Fruit fly (Drosophila melanogaster) whole organism, embryonic: ENCODE results near the gene Cyt-c-p.

ENCODE experiments used
- Blimp-1 ChIP-seq: fragments of 200-800 bp; sonication (Bioruptor generic); optimal IDR thresholded peaks from 3 replicates; lab custom pipeline; 2018; ENCODE audit warnings: missing biosample characterization, missing genetic modification characterization, mild to moderate bottlenecking, moderate library complexity, missing genetic modification reagents
- C15 ChIP-seq: fragments of 200-800 bp; sonication (Bioruptor generic); IDR thresholded peaks from 3 replicates; pipeline ENCODE4 v1.3.6; 2022; ENCODE audit warnings: missing biosample characterization, missing genetic modification characterization
- CG10209 ChIP-seq: fragments of 200-800 bp; sonication (Bioruptor generic); optimal IDR thresholded peaks from 3 replicates; lab custom pipeline; 2017; ENCODE audit warnings: missing biosample characterization, mild to moderate bottlenecking, missing genetic modification characterization, missing genetic modification reagents
- CG11695 ChIP-seq: fragments of 200-800 bp; sonication (Bioruptor generic); IDR thresholded peaks from 3 replicates; pipeline ENCODE4 v1.3.6; 2022; ENCODE audit warnings: missing biosample characterization, missing genetic modification characterization
- CG11696 ChIP-seq: fragments of 200-800 bp; sonication (Bioruptor generic); IDR thresholded peaks from 2 replicates; pipeline ENCODE4 v1.3.6; 2022; ENCODE audit warnings: missing biosample characterization, missing genetic modification characterization
- CG12299 ChIP-seq: fragments of 200-800 bp; sonication (Bioruptor generic); optimal IDR thresholded peaks from 2 replicates; lab custom pipeline; 2018; ENCODE audit warnings: missing biosample characterization, mild to moderate bottlenecking, missing genetic modification characterization
- CG15514 ChIP-seq: fragments of 200-800 bp; sonication (Bioruptor generic); optimal IDR thresholded peaks from 3 replicates; lab custom pipeline; 2017; ENCODE audit warnings: missing biosample characterization, missing genetic modification characterization, mild to moderate bottlenecking, moderate library complexity, missing genetic modification reagents
- CG15601 ChIP-seq: fragments of 200-800 bp; sonication (Bioruptor generic); optimal IDR thresholded peaks from 3 replicates; lab custom pipeline; 2019; ENCODE audit warnings: missing biosample characterization, mild to moderate bottlenecking, missing genetic modification characterization, moderate library complexity
- CG17568 ChIP-seq: fragments of 200-800 bp; sonication (Bioruptor generic); optimal IDR thresholded peaks from 2 replicates; lab custom pipeline; 2018; ENCODE audit warnings: missing biosample characterization, mild to moderate bottlenecking, missing genetic modification characterization, moderate library complexity
- CG18599 ChIP-seq: fragments of 200-800 bp; sonication (Bioruptor generic); optimal IDR thresholded peaks from 3 replicates; lab custom pipeline; 2017; ENCODE audit warnings: missing biosample characterization, missing genetic modification characterization, mild to moderate bottlenecking, moderate library complexity, missing genetic modification reagents
- CG2129 ChIP-seq: fragments of 200-800 bp; sonication (Bioruptor generic); IDR thresholded peaks from 2 replicates; pipeline ENCODE4 v1.3.6; 2022; ENCODE audit warnings: missing biosample characterization, missing genetic modification characterization; ENCODE audit not compliant: partially characterized antibody
- CG2712 ChIP-seq: fragments of 200-800 bp; optimal IDR thresholded peaks from 3 replicates; lab custom pipeline; 2019; ENCODE audit warnings: missing biosample characterization, mild to moderate bottlenecking, missing genetic modification characterization, moderate library complexity
- CG31441 ChIP-seq: fragments of 200-800 bp; sonication (Bioruptor generic); IDR thresholded peaks from 2 replicates; pipeline ENCODE4 v1.3.6; 2022; ENCODE audit warnings: missing biosample characterization, missing genetic modification characterization
- CG32532 ChIP-seq: fragments of 200-800 bp; sonication (Bioruptor generic); IDR thresholded peaks from 2 replicates; pipeline ENCODE4 v1.3.6; 2022; ENCODE audit warnings: missing biosample characterization, missing genetic modification characterization
- CG32772 ChIP-seq: fragments of 200-800 bp; sonication (Bioruptor generic); IDR thresholded peaks from 2 replicates; pipeline ENCODE4 v1.3.6; 2022; ENCODE audit warnings: missing biosample characterization, missing genetic modification characterization
- CG3281 ChIP-seq: fragments of 200-800 bp; sonication (Bioruptor generic); optimal IDR thresholded peaks from 3 replicates; lab custom pipeline; 2017; ENCODE audit warnings: missing biosample characterization, mild to moderate bottlenecking, missing genetic modification characterization
- CG43689 ChIP-seq: fragments of 200-800 bp; sonication (Bioruptor generic); IDR thresholded peaks from 2 replicates; pipeline ENCODE4 v1.3.6; 2022; ENCODE audit warnings: missing biosample characterization, missing genetic modification characterization
- CG6689 ChIP-seq: fragments of 200-800 bp; sonication (Bioruptor generic); IDR thresholded peaks from 2 replicates; pipeline ENCODE4 v1.3.6; 2022; ENCODE audit warnings: missing biosample characterization, missing genetic modification characterization
- CG7372 ChIP-seq: fragments of 200-800 bp; sonication (Bioruptor generic); IDR thresholded peaks from 2 replicates; pipeline ENCODE4 v1.3.6; 2022; ENCODE audit warnings: missing biosample characterization, missing genetic modification characterization
- CG7928 ChIP-seq: fragments of 200-800 bp; sonication (Bioruptor generic); optimal IDR thresholded peaks from 2 replicates; lab custom pipeline; 2017; ENCODE audit warnings: missing biosample characterization, mild to moderate bottlenecking, missing genetic modification characterization
- CG8944 ChIP-seq: fragments of 200-800 bp; sonication (Bioruptor generic); optimal IDR thresholded peaks from 3 replicates; lab custom pipeline; 2016; ENCODE audit warnings: missing biosample characterization, missing genetic modification characterization
- Dbx ChIP-seq: fragments of 200-800 bp; sonication (Bioruptor generic); IDR thresholded peaks from 3 replicates; pipeline ENCODE4 v1.3.6; 2022; ENCODE audit warnings: missing biosample characterization, missing genetic modification characterization
- Dfd ChIP-seq, 2 experiments: fragments of >200 bp; optimal IDR thresholded peaks; 2 replicates each; lab custom pipeline; 2017; ENCODE audit warnings: missing biosample characterization in 2 of 2, missing genetic modification characterization in 2 of 2
- Fer1 ChIP-seq: fragments of 200-800 bp; sonication (Bioruptor generic); optimal IDR thresholded peaks from 2 replicates; lab custom pipeline; 2017; ENCODE audit warnings: missing biosample characterization, mild to moderate bottlenecking, missing genetic modification characterization
- HmgZ ChIP-seq: fragments of 200-800 bp; sonication (Bioruptor generic); optimal IDR thresholded peaks from 2 replicates; lab custom pipeline; 2018; ENCODE audit warnings: missing biosample characterization, mild to moderate bottlenecking, missing genetic modification characterization
- Hsf ChIP-seq: fragments of 200-800 bp; sonication (Bioruptor generic); optimal IDR thresholded peaks from 3 replicates; lab custom pipeline; 2016; ENCODE audit warnings: missing biosample characterization, missing genetic modification characterization
- MTF-1 ChIP-seq: fragments of 200-800 bp; sonication (Bioruptor generic); optimal IDR thresholded peaks from 2 replicates; lab custom pipeline; 2018; ENCODE audit warnings: missing biosample characterization, mild to moderate bottlenecking, missing genetic modification characterization, borderline replicate concordance
- NC2α ChIP-seq: fragments of 200-800 bp; sonication (Bioruptor generic); optimal IDR thresholded peaks from 2 replicates; lab custom pipeline; 2016; ENCODE audit warnings: missing biosample characterization, missing genetic modification characterization
- Rfx ChIP-seq: fragments of 200-800 bp; sonication (Bioruptor generic); IDR thresholded peaks from 2 replicates; pipeline ENCODE4 v1.3.6; 2022; ENCODE audit warnings: missing biosample characterization, missing genetic modification characterization
- Sox102F ChIP-seq: fragments of 200-800 bp; sonication (Bioruptor generic); optimal IDR thresholded peaks from 2 replicates; lab custom pipeline; 2018; ENCODE audit warnings: missing biosample characterization, mild to moderate bottlenecking, missing genetic modification characterization, moderate library complexity
- ab ChIP-seq: fragments of 200-800 bp; sonication (Bioruptor generic); optimal IDR thresholded peaks from 2 replicates; lab custom pipeline; 2016; ENCODE audit warnings: missing biosample characterization, missing genetic modification characterization
- bcd ChIP-seq: fragments of 200-800 bp; sonication (Bioruptor generic); optimal IDR thresholded peaks from 2 replicates; lab custom pipeline; 2017; ENCODE audit warnings: missing biosample characterization, mild to moderate bottlenecking, missing genetic modification characterization
- chif ChIP-seq, 2 experiments: fragments of 200-800 bp; sonication (Bioruptor generic); optimal IDR thresholded peaks; 3 replicates each; lab custom pipeline; 2016; ENCODE audit warnings: missing biosample characterization in 2 of 2, missing genetic modification characterization in 2 of 2
- da ChIP-seq: fragments of 200-800 bp; sonication (Bioruptor generic); optimal IDR thresholded peaks from 2 replicates; lab custom pipeline; 2016; ENCODE audit warnings: missing biosample characterization, missing genetic modification characterization
- dmrt99B ChIP-seq: fragments of 200-800 bp; sonication (Bioruptor generic); optimal IDR thresholded peaks from 2 replicates; lab custom pipeline; 2018; ENCODE audit warnings: missing biosample characterization, mild to moderate bottlenecking, missing genetic modification characterization, moderate library complexity
- fd96Cb ChIP-seq: fragments of 200-800 bp; sonication (Bioruptor generic); optimal IDR thresholded peaks from 2 replicates; lab custom pipeline; 2018; ENCODE audit warnings: missing biosample characterization, mild to moderate bottlenecking, missing genetic modification characterization, moderate library complexity
- hb ChIP-seq: fragments of 200-800 bp; sonication (Bioruptor generic); IDR thresholded peaks from 3 replicates; pipeline ENCODE4 v1.3.6; 2022; ENCODE audit warnings: missing biosample characterization, missing genetic modification characterization; ENCODE audit not compliant: partially characterized antibody
- lab ChIP-seq: fragments of 200-800 bp; sonication (Bioruptor generic); optimal IDR thresholded peaks from 3 replicates; lab custom pipeline; 2017; ENCODE audit warnings: missing biosample characterization, missing genetic modification characterization, mild to moderate bottlenecking, moderate library complexity, missing genetic modification reagents
- nmo ChIP-seq: fragments of 200-800 bp; sonication (Bioruptor generic); optimal IDR thresholded peaks from 2 replicates; lab custom pipeline; 2018; ENCODE audit warnings: missing biosample characterization, mild to moderate bottlenecking, missing genetic modification characterization, moderate library complexity
- odd ChIP-seq: fragments of 200-800 bp; sonication (Bioruptor generic); optimal IDR thresholded peaks from 2 replicates; lab custom pipeline; 2017; ENCODE audit warnings: missing biosample characterization, mild to moderate bottlenecking, missing genetic modification characterization
- phol ChIP-seq: fragments of 200-800 bp; sonication (Bioruptor generic); optimal IDR thresholded peaks from 3 replicates; lab custom pipeline; 2018; ENCODE audit warnings: missing biosample characterization, mild to moderate bottlenecking, missing genetic modification characterization, moderate library complexity
- prd ChIP-seq, 3 experiments: fragments of >200 bp in 2 of 3; fragments of 200-800 bp in 1 of 3; sonication (Bioruptor generic) in 1 of 3; optimal IDR thresholded peaks in 2 of 3; IDR thresholded peaks in 1 of 3; 2 replicates in 2 of 3; 3 replicates in 1 of 3; pipeline versions ENCODE4 v1.3.6 to Lab custom; 2017 to 2022; ENCODE audit warnings: missing biosample characterization in 1 of 3, missing genetic modification characterization in 1 of 3
- sens ChIP-seq: fragments of 200-800 bp; sonication (Bioruptor generic); peaks from one replicate; lab custom pipeline; 2016; ENCODE audit warnings: missing biosample characterization, missing genetic modification characterization
- seq ChIP-seq: fragments of 200-800 bp; sonication (Bioruptor generic); IDR thresholded peaks from 2 replicates; pipeline ENCODE4 v1.3.6; 2022; ENCODE audit warnings: missing biosample characterization, missing genetic modification characterization
- tap ChIP-seq: fragments of 200-800 bp; optimal IDR thresholded peaks from 3 replicates; lab custom pipeline; 2019; ENCODE audit warnings: missing biosample characterization, mild to moderate bottlenecking, missing genetic modification characterization, moderate library complexity
- tin ChIP-seq: fragments of 200-800 bp; sonication (Bioruptor generic); optimal IDR thresholded peaks from 3 replicates; lab custom pipeline; 2016; ENCODE audit warnings: missing biosample characterization, missing genetic modification characterization
- tio ChIP-seq: fragments of 200-800 bp; sonication (Bioruptor generic); optimal IDR thresholded peaks from 2 replicates; lab custom pipeline; 2017; ENCODE audit warnings: missing biosample characterization, missing genetic modification characterization, inconsistent platforms

The Cyt-c-p gene

DNA sequence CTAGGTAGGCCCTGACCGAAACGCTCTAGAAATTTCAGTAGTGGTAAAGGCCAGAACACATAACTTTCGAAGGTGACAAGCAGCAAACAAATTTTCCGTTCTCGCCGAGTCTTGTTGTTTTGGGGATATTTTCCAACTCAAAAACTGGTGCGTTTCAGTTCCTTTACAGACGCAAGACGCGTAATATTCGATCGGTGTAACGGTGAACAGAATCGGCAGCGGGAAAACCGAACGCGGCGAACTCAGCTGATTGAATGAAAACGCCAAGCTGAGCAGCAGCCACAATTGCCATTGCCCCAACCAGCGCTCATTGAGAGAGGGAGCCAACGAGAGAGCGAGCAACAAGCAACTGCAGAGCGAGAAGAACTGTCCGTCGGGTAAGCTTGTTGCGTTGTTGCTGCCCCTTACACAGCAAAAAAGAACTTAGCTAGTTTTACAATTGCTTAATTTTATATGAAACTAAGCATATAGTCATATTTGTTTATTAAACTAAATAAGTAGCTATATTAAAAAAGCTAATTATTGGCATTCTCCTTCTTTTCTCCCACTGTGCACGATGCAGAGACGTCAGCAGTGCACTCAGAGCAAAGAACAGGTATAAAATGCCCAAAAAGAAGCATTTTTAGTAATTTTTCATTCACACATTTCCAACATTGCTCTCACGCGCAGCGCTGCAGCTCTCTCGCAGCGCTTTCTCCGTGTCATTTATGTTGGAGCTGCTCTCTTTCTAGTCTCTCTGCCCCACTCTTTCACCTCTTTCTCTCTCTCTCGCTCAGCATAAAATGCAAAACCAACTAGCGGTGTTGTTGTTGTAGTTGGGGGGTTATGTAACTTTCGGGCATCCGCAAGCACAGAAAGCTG is 3.7 kb upstream of the Cyt-c-p start, which contains the start of the genes Cyt-c-d and CG31808 (continued):
- TF ChIP-seq chif (GFP tag; optimal IDR thresholded peaks at IDR 0.05; lab: Kevin White, UChicago), result peak; percentile 94 to 96
- peak; percentile 98 for TF ChIP-seq nmo
- TF ChIP-seq CG18599 (GFP tag; lab: Kevin White, UChicago), result peak; percentile 97
- peak; percentile 98 for TF ChIP-seq CG10209 (GFP tag; lab: Kevin White, UChicago)
- TF ChIP-seq odd (GFP tag; lab: Kevin White, UChicago), result peak; percentile 97
- TF ChIP-seq CG11695, result peak; percentile 97
- peak; percentile 95 for TF ChIP-seq tin
- peak; percentile 88 for TF ChIP-seq C15 (GFP tag; lab: Robert Waterston, UW)
- peak; percentile 98 for TF ChIP-seq Hsf (GFP tag; lab: Kevin White, UChicago)
- peak; percentile 95 for TF ChIP-seq CG17568
- peak; percentile 86 for TF ChIP-seq MTF-1 (GFP tag; lab: Kevin White, UChicago)
- TF ChIP-seq CG31441, result peak; percentile 95
- peak; percentile 71 for TF ChIP-seq CG7928 (GFP tag; lab: Kevin White, UChicago)
- TF ChIP-seq tio, result peak; percentile 96

DNA sequence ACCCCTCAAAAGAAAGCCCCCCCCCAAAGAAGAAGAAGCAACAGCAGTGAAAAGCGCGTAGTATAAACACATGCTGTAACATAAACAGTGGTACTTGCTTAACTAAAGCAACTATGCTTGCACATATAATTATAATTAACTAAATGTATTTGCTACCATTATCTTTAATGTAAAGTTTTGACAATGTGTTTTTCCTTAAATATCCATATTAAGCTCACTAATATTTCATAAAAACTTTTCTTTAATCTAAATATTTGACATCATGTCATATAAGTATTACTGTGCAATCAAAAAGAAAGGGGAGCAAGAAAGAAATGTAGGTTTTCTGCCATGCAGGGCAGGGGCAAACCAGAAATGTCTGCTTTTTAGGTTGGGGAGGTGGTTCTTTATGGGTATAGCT is 3.0 kb upstream of the Cyt-c-p start:
- TF ChIP-seq tap (tag; lab: Kevin White, UChicago), result peak; percentile 54
- TF ChIP-seq CG15601 (tag; lab: Kevin White, UChicago), result no peak
- no peak for TF ChIP-seq Dbx (GFP tag; lab: Robert Waterston, UW)
- TF ChIP-seq hb (GFP tag; lab: Robert Waterston, UW), result no peak
- no peak for TF ChIP-seq prd (optimal IDR thresholded peaks at IDR 0.05; lab: Kevin White, UChicago)
- peak; percentile 44; the same call in 1 of the 3 replicates for TF ChIP-seq prd (GFP tag; IDR thresholded peaks at IDR 0.05; lab: Robert Waterston, UW)
- peak; percentile 56 for TF ChIP-seq Blimp-1 (GFP tag; lab: Kevin White, UChicago)
- TF ChIP-seq da (GFP tag; lab: Kevin White, UChicago), result no peak
- peak; percentile 34 for TF ChIP-seq Fer1 (GFP tag; lab: Kevin White, UChicago)
- no peak for TF ChIP-seq CG2129 (GFP tag; lab: Robert Waterston, UW)
- TF ChIP-seq CG11696 (GFP tag; lab: Robert Waterston, UW), result 0 out of 2 replicates have a peak, but pooled peaks have one; percentile 10
- no peak for TF ChIP-seq CG43689
- peak; percentile 32 for TF ChIP-seq CG2712
- peak; percentile 28 for TF ChIP-seq CG15514 (GFP tag; lab: Kevin White, UChicago)
- TF ChIP-seq CG32532 (GFP tag; lab: Robert Waterston, UW), result peak; percentile 21; the same call in 1 of the 2 replicates
- TF ChIP-seq ab (GFP tag; lab: Kevin White, UChicago), result no peak
- no peak for TF ChIP-seq CG8944 (GFP tag; lab: Kevin White, UChicago)
- TF ChIP-seq phol (tag; lab: Kevin White, UChicago), result peak; percentile 51
- no peak for TF ChIP-seq seq (GFP tag; lab: Robert Waterston, UW)
- TF ChIP-seq bcd (GFP tag; lab: Kevin White, UChicago), result no peak
- TF ChIP-seq fd96Cb (tag; lab: Kevin White, UChicago), result peak; percentile 16
- peak; percentile 69 for TF ChIP-seq lab (GFP tag; lab: Kevin White, UChicago)
- no peak for TF ChIP-seq NC2α (GFP tag; lab: Kevin White, UChicago)
- no peak for TF ChIP-seq CG12299
- no peak for TF ChIP-seq Dfd (GFP tag; optimal IDR thresholded peaks at IDR 0.05; lab: Kevin White, UChicago)
- no peak for TF ChIP-seq nmo
- TF ChIP-seq dmrt99B (tag; lab: Kevin White, UChicago), result peak; percentile 58
- peak; percentile 53 for TF ChIP-seq CG3281 (GFP tag; lab: Kevin White, UChicago)
- TF ChIP-seq CG6689 (GFP tag; lab: Robert Waterston, UW), result peak; percentile 49; the same call in 1 of the 2 replicates
- peak; percentile 13; the same call in 1 of the 2 replicates for TF ChIP-seq CG7372 (GFP tag; lab: Robert Waterston, UW)
- TF ChIP-seq Sox102F (GFP tag; lab: Kevin White, UChicago), result no peak
- TF ChIP-seq sens (GFP tag; lab: Kevin White, UChicago), result peak; percentile 74
- TF ChIP-seq CG32772 (GFP tag; lab: Robert Waterston, UW), result peak; percentile 63; the same call in 1 of the 2 replicates
- peak; percentile 72 for TF ChIP-seq CG18599 (GFP tag; lab: Kevin White, UChicago)
- TF ChIP-seq HmgZ (tag; lab: Kevin White, UChicago), result no peak
- TF ChIP-seq Rfx (GFP tag; lab: Robert Waterston, UW), result no peak
